Worm (Caenorhabditis elegans) whole organism, L2 larva: ENCODE measurements around the gene F59A1.13.

Source experiments
- F13H6.1 ChIP-seq: sonication (generic microtip); optimal IDR thresholded peaks from 2 replicates; lab custom pipeline; 2016; ENCODE audit warnings: missing genetic modification characterization, missing compliant biosample characterization
- Y55F3AM.14 ChIP-seq: fragments of 200-800 bp; sonication (Bioruptor generic); optimal IDR thresholded peaks from 2 replicates; lab custom pipeline; 2018; ENCODE audit warnings: mild to moderate bottlenecking, missing genetic modification characterization, missing compliant biosample characterization
- ZK546.5 ChIP-seq: sonication (generic microtip); optimal IDR thresholded peaks from 2 replicates; lab custom pipeline; 2017; ENCODE audit warnings: missing biosample characterization, missing genetic modification characterization
- alr-1 ChIP-seq: fragments of 150-350 bp; optimal IDR thresholded peaks from 2 replicates; lab custom pipeline; 2014; ENCODE audit warnings: missing biosample characterization, missing genetic modification characterization
- ceh-16 ChIP-seq: fragments of 150-350 bp; optimal IDR thresholded peaks from 2 replicates; lab custom pipeline; 2014; ENCODE audit warnings: missing biosample characterization, missing genetic modification characterization
- crh-2 ChIP-seq: sonication (generic microtip); optimal IDR thresholded peaks from 2 replicates; lab custom pipeline; 2017; ENCODE audit warnings: missing biosample characterization, missing genetic modification characterization
- elt-1 ChIP-seq: fragments of 150-350 bp; optimal IDR thresholded peaks from 2 replicates; lab custom pipeline; 2014; ENCODE audit warnings: missing biosample characterization, missing genetic modification characterization
- elt-3 ChIP-seq: sonication (generic microtip); optimal IDR thresholded peaks from 2 replicates; lab custom pipeline; 2017; ENCODE audit warnings: missing biosample characterization, missing genetic modification characterization
- fos-1 ChIP-seq: fragments of 150-350 bp; optimal IDR thresholded peaks from 2 replicates; lab custom pipeline; 2014; ENCODE audit warnings: missing biosample characterization, missing genetic modification characterization
- gmeb-1 ChIP-seq: fragments of 150-350 bp; optimal IDR thresholded peaks from 2 replicates; lab custom pipeline; 2014; ENCODE audit warnings: missing biosample characterization, missing genetic modification characterization
- lin-13 ChIP-seq: fragments of 150-350 bp; optimal IDR thresholded peaks from 2 replicates; lab custom pipeline; 2014; ENCODE audit warnings: missing biosample characterization, missing genetic modification reagents, missing genetic modification characterization
- lin-39 ChIP-seq: fragments of 150-350 bp; optimal IDR thresholded peaks from 2 replicates; lab custom pipeline; 2014; ENCODE audit warnings: missing biosample characterization, missing genetic modification reagents, missing genetic modification characterization
- mbf-1 ChIP-seq: sonication (generic microtip); optimal IDR thresholded peaks from 2 replicates; lab custom pipeline; 2017; ENCODE audit warnings: missing biosample characterization, missing genetic modification characterization
- mdl-1 ChIP-seq, 2 experiments: fragments of 150-350 bp in 1 of 2; sonication (generic microtip) in 1 of 2; optimal IDR thresholded peaks; 2 replicates each; lab custom pipeline; 2017; ENCODE audit warnings: missing biosample characterization in 2 of 2, missing genetic modification characterization in 2 of 2
- nhr-10 ChIP-seq: sonication (generic microtip); optimal IDR thresholded peaks from 2 replicates; lab custom pipeline; 2017; ENCODE audit warnings: missing biosample characterization, missing genetic modification characterization
- nhr-12 ChIP-seq: fragments of 150-350 bp; optimal IDR thresholded peaks from 2 replicates; lab custom pipeline; 2014; ENCODE audit warnings: missing biosample characterization, missing genetic modification characterization
- nhr-129 ChIP-seq: fragments of 150-350 bp; optimal IDR thresholded peaks from 2 replicates; lab custom pipeline; 2014; ENCODE audit warnings: missing biosample characterization, missing genetic modification characterization
- nhr-23 ChIP-seq: fragments of 150-350 bp; optimal IDR thresholded peaks from 2 replicates; lab custom pipeline; 2014; ENCODE audit warnings: missing biosample characterization, missing genetic modification reagents, missing genetic modification characterization
- nhr-237 ChIP-seq: fragments of 150-350 bp; optimal IDR thresholded peaks from 2 replicates; lab custom pipeline; 2014; ENCODE audit warnings: missing biosample characterization, missing genetic modification characterization
- nhr-25 ChIP-seq: fragments of 150-350 bp; sonication (generic microtip); optimal IDR thresholded peaks from 3 replicates; lab custom pipeline; 2014; ENCODE audit warnings: missing biosample characterization, missing genetic modification characterization
- nhr-6 ChIP-seq: fragments of 150-350 bp; optimal IDR thresholded peaks from 2 replicates; lab custom pipeline; 2014; ENCODE audit warnings: missing biosample characterization, missing genetic modification characterization
- nhr-77 ChIP-seq: fragments of 150-350 bp; optimal IDR thresholded peaks from 2 replicates; lab custom pipeline; 2014; ENCODE audit warnings: missing biosample characterization, missing genetic modification characterization
- peb-1 ChIP-seq: fragments of 150-350 bp; optimal IDR thresholded peaks from 2 replicates; lab custom pipeline; 2014; ENCODE audit warnings: missing biosample characterization, missing genetic modification characterization
- sem-4 ChIP-seq: fragments of 150-350 bp; optimal IDR thresholded peaks from 2 replicates; lab custom pipeline; 2014; ENCODE audit warnings: missing biosample characterization, missing genetic modification reagents, missing genetic modification characterization
- skn-1 ChIP-seq: sonication (generic microtip); optimal IDR thresholded peaks from 2 replicates; lab custom pipeline; 2017; ENCODE audit warnings: missing biosample characterization, missing genetic modification characterization
- sma-3 ChIP-seq: sonication (generic microtip); optimal IDR thresholded peaks from 2 replicates; lab custom pipeline; 2016; ENCODE audit warnings: missing genetic modification reagents, missing genetic modification characterization, missing compliant biosample characterization
- sma-9 ChIP-seq, 2 experiments: fragments of 150-350 bp in 1 of 2; sonication (generic microtip) in 1 of 2; optimal IDR thresholded peaks; 2 replicates each; lab custom pipeline; 2014 to 2016; ENCODE audit warnings: missing genetic modification characterization in 2 of 2, mild to moderate bottlenecking in 1 of 2, missing biosample characterization in 1 of 2, missing compliant biosample characterization in 1 of 2, missing genetic modification reagents in 1 of 2, moderate library complexity in 1 of 2
- unc-39 ChIP-seq: fragments of 150-350 bp; optimal IDR thresholded peaks from 2 replicates; lab custom pipeline; 2014; ENCODE audit warnings: missing biosample characterization, missing genetic modification characterization
- unc-62 ChIP-seq: fragments of 150-350 bp; optimal IDR thresholded peaks from 2 replicates; lab custom pipeline; 2014; ENCODE audit warnings: missing biosample characterization, missing genetic modification reagents, missing genetic modification characterization
- ztf-1 ChIP-seq: fragments of 200-800 bp; sonication (Bioruptor generic); conservative IDR thresholded peaks from 2 replicates; pipeline ENCODE4 v1.3.6; 2022; ENCODE audit warnings: missing genetic modification characterization, missing compliant biosample characterization
- ztf-11 ChIP-seq: sonication (generic microtip); optimal IDR thresholded peaks from 2 replicates; lab custom pipeline; 2017; ENCODE audit warnings: missing biosample characterization, missing genetic modification characterization
- ztf-4 ChIP-seq: fragments of 150-350 bp; optimal IDR thresholded peaks from 2 replicates; lab custom pipeline; 2014; ENCODE audit warnings: missing biosample characterization, missing genetic modification characterization

Gene F59A1.13

DNA sequence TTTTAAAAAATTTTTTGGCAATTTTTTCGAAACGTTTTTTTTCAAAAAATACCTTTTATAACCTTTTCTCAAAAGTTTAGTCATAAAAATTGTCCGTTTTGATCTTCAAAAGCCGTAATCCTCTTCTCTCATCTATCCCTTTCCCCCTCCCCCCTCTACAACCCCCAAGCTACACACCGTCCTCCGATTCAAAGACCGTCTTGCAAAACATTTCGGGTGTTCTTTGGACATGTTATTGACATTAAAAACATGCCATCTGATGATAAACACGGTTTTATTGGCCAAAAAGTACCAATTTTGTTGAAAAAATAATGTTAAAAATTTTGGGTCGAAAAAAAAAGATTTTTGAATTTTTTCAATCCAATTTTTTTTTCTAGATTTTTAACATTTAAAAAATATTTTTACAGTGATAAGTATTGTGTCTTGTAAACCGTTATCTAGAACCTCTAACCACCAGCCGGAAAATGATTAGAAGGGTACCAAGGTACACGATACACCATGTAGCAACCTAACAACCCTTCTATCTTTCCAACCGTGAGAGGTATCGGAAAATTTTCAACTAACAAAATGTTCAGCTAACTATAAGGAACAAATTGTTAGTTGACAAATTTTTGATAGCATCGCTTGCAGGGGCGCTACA, 32.4 kb upstream of the F59A1.13 start:
- TF ChIP-seq lin-39 (tag; lab: Kevin White, UChicago) (no peak), ceh-16 (tag; lab: Kevin White, UChicago) (no peak), lin-13 (GFP tag; lab: Kevin White, UChicago) (no peak), crh-2 (no peak), mdl-1 (tag; optimal IDR thresholded peaks at IDR 0.05; lab: Kevin White, UChicago) (no peak), nhr-25 (no peak)

DNA sequence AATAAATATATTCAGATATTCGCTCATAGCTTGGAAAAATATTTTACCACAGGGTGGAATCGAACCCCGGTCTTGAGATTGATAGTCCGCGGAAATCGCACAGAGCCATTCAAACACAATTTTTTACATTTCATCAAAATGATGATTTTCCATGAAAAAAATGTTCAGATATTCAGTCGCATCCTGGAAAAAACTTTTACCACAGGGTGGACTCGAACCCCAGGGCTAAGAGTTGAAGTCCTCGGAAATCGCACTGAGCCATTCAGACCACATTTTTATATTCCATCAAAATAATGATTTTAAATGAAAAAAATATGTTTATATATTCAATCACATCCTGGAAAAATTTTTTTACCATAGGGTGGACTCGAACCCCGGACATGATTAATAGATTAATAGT, 31.7 kb upstream of the F59A1.13 start:
- TF ChIP-seq peb-1 (tag; lab: Kevin White, UChicago) (no peak), nhr-10 (tag; lab: Kevin White, UChicago) (no peak), nhr-237 (tag; lab: Kevin White, UChicago) (no peak), skn-1 (tag; lab: Kevin White, UChicago) (no peak), Y55F3AM.14 (no peak), F13H6.1 (tag; lab: Kevin White, UChicago) (no peak), nhr-12 (tag; lab: Kevin White, UChicago) (no peak), ztf-1 (GFP tag; lab: Robert Waterston, UW) (no peak), elt-1 (no peak), gmeb-1 (no peak), unc-39 (tag; lab: Kevin White, UChicago) (no peak), sma-3 (GFP tag; lab: Kevin White, UChicago) (no peak)

ce11 chrV:17721709-17722108, 30.9 kb upstream of the F59A1.13 start:
- peak; percentile 75 for TF ChIP-seq fos-1 (tag; lab: Kevin White, UChicago)
- no peak for TF ChIP-seq ceh-16 (tag; lab: Kevin White, UChicago)
- TF ChIP-seq alr-1 (tag; lab: Kevin White, UChicago), result no peak
- TF ChIP-seq sma-9 (GFP tag; optimal IDR thresholded peaks at IDR 0.05; lab: Kevin White, UChicago), result peak; percentile 62
- no peak for TF ChIP-seq sma-9 (tag; optimal IDR thresholded peaks at IDR 0.05; lab: Kevin White, UChicago)
- no peak for TF ChIP-seq nhr-23 (tag; lab: Kevin White, UChicago)
- no peak for TF ChIP-seq lin-39 (tag; lab: Kevin White, UChicago)
- TF ChIP-seq nhr-129, result peak; percentile 28
- peak; percentile 20 for TF ChIP-seq gmeb-1
- TF ChIP-seq, all 48 proteins: peak for 4

- TF ChIP-seq alr-1 (tag; lab: Kevin White, UChicago) (no peak), crh-2 (no peak)
These were observed 27.8 kb upstream of the F59A1.13 start, which contains the start of gene str-77 for ce11 chrV:17718647-17719046. Gene str-77, plus strand, starts transcription at chrV:17718947.

DNA sequence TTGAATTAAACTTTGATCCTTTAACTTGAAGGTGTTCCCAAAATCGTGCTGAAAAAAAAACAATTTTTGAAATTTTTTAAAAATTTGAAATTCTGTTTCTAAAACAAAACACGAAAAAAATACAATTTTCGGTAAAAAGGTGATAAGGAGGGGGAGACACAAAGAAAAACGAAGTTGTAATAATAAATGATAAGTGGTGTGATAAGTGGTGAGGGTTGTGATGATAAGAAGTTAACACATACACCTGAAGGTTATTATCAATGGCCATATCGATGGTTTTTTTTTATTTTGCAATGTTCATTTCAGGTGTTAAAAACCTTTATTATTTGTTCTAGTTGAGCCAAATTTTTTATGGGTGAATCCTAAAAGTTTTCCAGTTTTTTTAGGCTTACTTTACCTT, 23.5 kb upstream of the F59A1.13 start, which contains the start of gene twk-33:
Gene twk-33 (minus strand): TSS at position 48 of the 400 bp plus-strand sequence.
- TF ChIP-seq nhr-129 (no peak), skn-1 (tag; lab: Kevin White, UChicago) (no peak), unc-39 (tag; lab: Kevin White, UChicago) (no peak), ztf-4 (no peak), mdl-1 (tag; optimal IDR thresholded peaks at IDR 0.05; lab: Kevin White, UChicago) (no peak), sem-4 (tag; lab: Kevin White, UChicago) (no peak), sma-3 (GFP tag; lab: Kevin White, UChicago) (no peak), nhr-12 (tag; lab: Kevin White, UChicago) (no peak), nhr-77 (tag; lab: Kevin White, UChicago) (no peak), crh-2 (peak; percentile 15), gmeb-1 (peak; percentile 51), nhr-6 (tag; lab: Kevin White, UChicago) (no peak), nhr-25 (no peak), ztf-11 (no peak), ZK546.5 (tag; lab: Kevin White, UChicago) (no peak), nhr-10 (tag; lab: Kevin White, UChicago) (no peak), mbf-1 (no peak), ceh-16 (tag; lab: Kevin White, UChicago) (no peak), unc-62 (GFP tag; lab: Kevin White, UChicago) (no peak), fos-1 (tag; lab: Kevin White, UChicago) (peak; percentile 91), elt-3 (no peak)
